Fruit fly (Drosophila melanogaster) whole organism, adult: ENCODE data around the gene CG14736.

Experiments
- CG33017 ChIP-seq: fragments of 200-800 bp; sonication (Bioruptor generic); optimal IDR thresholded peaks from 2 replicates; lab custom pipeline; 2018; ENCODE audit warnings: missing biosample characterization, mild to moderate bottlenecking, missing genetic modification characterization, moderate library complexity
- CG5204 ChIP-seq: fragments of 200-800 bp; sonication (Bioruptor generic); optimal IDR thresholded peaks from 2 replicates; lab custom pipeline; 2016; ENCODE audit warnings: missing biosample characterization, missing genetic modification characterization
- cic ChIP-seq: fragments of 200-800 bp; sonication (Bioruptor generic); optimal IDR thresholded peaks from 2 replicates; lab custom pipeline; 2017; ENCODE audit warnings: missing biosample characterization, mild to moderate bottlenecking, missing genetic modification characterization, moderate library complexity

DNA sequence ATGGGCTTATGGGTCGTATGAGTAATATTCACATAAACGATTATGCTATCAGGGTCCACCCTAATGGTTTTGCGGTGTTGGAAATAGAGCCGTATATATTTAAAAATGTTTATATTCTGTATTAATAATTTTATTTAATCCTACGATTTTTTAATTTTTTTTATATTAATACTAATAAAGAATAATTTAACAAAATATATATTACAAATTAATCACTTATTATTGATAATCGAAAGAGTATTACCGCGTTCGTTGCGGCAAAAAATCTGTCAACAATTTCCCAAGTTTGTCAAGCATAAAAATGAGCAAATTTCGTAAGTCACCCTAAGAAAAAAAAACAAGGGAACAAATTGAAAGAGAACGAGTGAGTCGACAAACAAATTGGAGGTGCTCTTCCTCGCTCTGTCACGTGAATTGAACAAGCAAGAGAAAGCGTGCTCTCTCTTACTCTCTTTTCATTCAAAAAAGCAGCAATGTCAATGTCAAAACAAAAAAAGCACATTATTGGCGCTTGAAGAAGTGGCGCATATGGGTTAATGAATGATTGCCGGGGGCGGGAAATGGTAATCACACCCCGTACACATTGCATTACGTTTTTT is 40.1 kb downstream of the CG14736 start:
- TF ChIP-seq cic (GFP tag; lab: Kevin White, UChicago) (no peak), CG33017 (tag; lab: Kevin White, UChicago) (no peak), CG5204 (GFP tag; lab: Kevin White, UChicago) (no peak)
